Worm (Caenorhabditis elegans) whole organism, L4 larva: ENCODE results near the gene myo-2.

Experiments
- F26F4.8 ChIP-seq: fragments of 200-800 bp; sonication (Bioruptor generic); conservative IDR thresholded peaks from 2 replicates; pipeline ENCODE4 v1.3.6; 2022; ENCODE audit warnings: missing genetic modification characterization, missing compliant biosample characterization
- F44E2.7 ChIP-seq: fragments of 200-800 bp; sonication (Bioruptor generic); IDR thresholded peaks from 2 replicates; pipeline ENCODE4 v2.1.2; 2022; ENCODE audit warnings: missing genetic modification characterization, missing compliant biosample characterization
- R02D3.7 ChIP-seq: fragments of 150-350 bp; sonication (generic microtip); optimal IDR thresholded peaks from 3 replicates; lab custom pipeline; 2014; ENCODE audit warnings: missing biosample characterization, missing genetic modification characterization
- T20F7.1 ChIP-seq: fragments of 200-800 bp; sonication (Bioruptor generic); optimal IDR thresholded peaks from 2 replicates; lab custom pipeline; 2018; ENCODE audit warnings: mild to moderate bottlenecking, missing genetic modification characterization, missing compliant biosample characterization
- Y105C5A.15 ChIP-seq: fragments of 200-800 bp; sonication (Bioruptor generic); IDR thresholded peaks from 2 replicates; pipeline ENCODE4 v1.3.6; 2022; ENCODE audit warnings: missing genetic modification characterization, missing compliant biosample characterization
- Y48G9A.11 ChIP-seq: fragments of 200-800 bp; sonication (Bioruptor generic); IDR thresholded peaks from 2 replicates; pipeline ENCODE4 v1.3.6; 2022; ENCODE audit warnings: missing genetic modification reagents, missing genetic modification characterization, missing compliant biosample characterization
- Y75B8A.6 ChIP-seq: fragments of 200-800 bp; sonication (Bioruptor generic); IDR thresholded peaks from 2 replicates; pipeline ENCODE4 v1.3.6; 2022; ENCODE audit warnings: missing genetic modification reagents, missing genetic modification characterization, missing compliant biosample characterization
- ZK337.2 ChIP-seq: fragments of 200-800 bp; sonication (Bioruptor generic); IDR thresholded peaks from 2 replicates; pipeline ENCODE4 v1.3.6; 2022; ENCODE audit warnings: missing genetic modification reagents, missing genetic modification characterization, missing compliant biosample characterization
- ZK546.5 ChIP-seq, 2 experiments: sonication (generic microtip); optimal IDR thresholded peaks; 2 replicates each; lab custom pipeline; 2017; ENCODE audit warnings: missing biosample characterization in 2 of 2, missing genetic modification characterization in 2 of 2
- aha-1 ChIP-seq: fragments of 150-350 bp; peaks from one replicate; lab custom pipeline; 2014; ENCODE audit warnings: missing biosample characterization, missing genetic modification characterization
- ama-1 ChIP-seq: fragments of 150-350 bp; optimal IDR thresholded peaks from 2 replicates; lab custom pipeline; 2014; ENCODE audit warnings: inconsistent platforms, mixed read lengths
- arid-1 ChIP-seq: fragments of 200-800 bp; sonication (Bioruptor generic); conservative IDR thresholded peaks from 2 replicates; pipeline ENCODE4 v1.3.6; 2022; ENCODE audit warnings: missing genetic modification reagents, missing genetic modification characterization, missing compliant biosample characterization
- attf-4 ChIP-seq: sonication (generic microtip); optimal IDR thresholded peaks from 3 replicates; lab custom pipeline; 2017; ENCODE audit warnings: missing biosample characterization, missing genetic modification characterization
- ceh-28 ChIP-seq: fragments of 150-350 bp; optimal IDR thresholded peaks from 2 replicates; lab custom pipeline; 2014; ENCODE audit warnings: missing biosample characterization, missing genetic modification reagents, missing genetic modification characterization
- ceh-44 ChIP-seq: fragments of 200-800 bp; sonication (Bioruptor generic); IDR thresholded peaks from 2 replicates; pipeline ENCODE4 v1.3.6; 2022; ENCODE audit warnings: missing genetic modification reagents, missing genetic modification characterization, missing compliant biosample characterization
- ces-1 ChIP-seq: fragments of 150-350 bp; sonication (generic microtip); optimal IDR thresholded peaks from 4 replicates; lab custom pipeline; 2014; ENCODE audit warnings: missing biosample characterization, missing genetic modification reagents, missing genetic modification characterization
- cey-2 ChIP-seq: sonication (generic microtip); optimal IDR thresholded peaks from 3 replicates; lab custom pipeline; 2017; ENCODE audit warnings: missing genetic modification characterization, mild to moderate bottlenecking, missing compliant biosample characterization, antibody characterized with exemption, borderline replicate concordance; ENCODE audit not compliant: insufficient read depth
- daf-19 ChIP-seq: fragments of 200-800 bp; sonication (Bioruptor generic); conservative IDR thresholded peaks from 2 replicates; pipeline ENCODE4 v1.3.6; 2022; ENCODE audit warnings: missing genetic modification characterization, missing compliant biosample characterization
- dmd-8 ChIP-seq: fragments of 200-800 bp; sonication (Bioruptor generic); IDR thresholded peaks from 2 replicates; pipeline ENCODE4 v1.3.6; 2022; ENCODE audit warnings: missing genetic modification characterization, missing compliant biosample characterization
- duxl-1 ChIP-seq: sonication (generic microtip); optimal IDR thresholded peaks from 2 replicates; lab custom pipeline; 2016; ENCODE audit warnings: mild to moderate bottlenecking, missing genetic modification characterization, moderate library complexity, missing compliant biosample characterization; ENCODE audit not compliant: poor library complexity
- fkh-10 ChIP-seq: fragments of 150-350 bp; optimal IDR thresholded peaks from 2 replicates; lab custom pipeline; 2014; ENCODE audit warnings: missing biosample characterization, missing genetic modification reagents, missing genetic modification characterization
- hif-1 ChIP-seq, 2 experiments: sonication (generic microtip); optimal IDR thresholded peaks; 2 replicates each; lab custom pipeline; 2016 to 2017; ENCODE audit warnings: missing compliant biosample characterization in 2 of 2, missing genetic modification characterization in 2 of 2, missing genetic modification reagents in 2 of 2, missing genotype in 2 of 2, mild to moderate bottlenecking in 1 of 2
- hmg-1.1 ChIP-seq: fragments of 200-800 bp; sonication (Bioruptor generic); IDR thresholded peaks from 2 replicates; pipeline ENCODE4 v1.3.6; 2022; ENCODE audit warnings: missing genetic modification reagents, missing genetic modification characterization, missing compliant biosample characterization
- jun-1 ChIP-seq: fragments of 150-350 bp; optimal IDR thresholded peaks from 2 replicates; lab custom pipeline; 2014; ENCODE audit warnings: missing biosample characterization, missing genetic modification reagents, missing genetic modification characterization
- lin-1 ChIP-seq: fragments of 200-800 bp; sonication (Bioruptor generic); IDR thresholded peaks from 2 replicates; pipeline ENCODE4 v1.3.6; 2022; ENCODE audit warnings: missing genetic modification reagents, missing genetic modification characterization, missing compliant biosample characterization
- lin-15B ChIP-seq: fragments of 150-350 bp; sonication (generic microtip); optimal IDR thresholded peaks from 3 replicates; lab custom pipeline; 2014; ENCODE audit warnings: missing biosample characterization, missing genetic modification characterization
- lin-38 ChIP-seq: fragments of 200-800 bp; sonication (Bioruptor generic); IDR thresholded peaks from 2 replicates; pipeline ENCODE4 v1.3.6; 2022; ENCODE audit warnings: missing genetic modification reagents, missing genetic modification characterization, missing compliant biosample characterization
- lin-39 ChIP-seq: fragments of 150-350 bp; optimal IDR thresholded peaks from 2 replicates; lab custom pipeline; 2014; ENCODE audit warnings: missing biosample characterization, missing genetic modification reagents, missing genetic modification characterization
- madf-5 ChIP-seq, 2 experiments: fragments of 200-800 bp; sonication (Bioruptor generic); IDR thresholded peaks; 2 replicates each; pipeline ENCODE4 v1.3.6; 2022; ENCODE audit warnings: missing compliant biosample characterization in 2 of 2, missing genetic modification characterization in 2 of 2
- mxl-3 ChIP-seq: fragments of 200-800 bp; sonication (Bioruptor generic); optimal IDR thresholded peaks from 2 replicates; lab custom pipeline; 2018; ENCODE audit warnings: mild to moderate bottlenecking, missing genetic modification characterization, missing compliant biosample characterization
- nhr-102 ChIP-seq: sonication (generic microtip); optimal IDR thresholded peaks from 2 replicates; lab custom pipeline; 2016; ENCODE audit warnings: mild to moderate bottlenecking, missing genetic modification characterization, moderate library complexity, missing compliant biosample characterization
- nhr-11 ChIP-seq: fragments of 150-350 bp; optimal IDR thresholded peaks from 2 replicates; lab custom pipeline; 2014; ENCODE audit warnings: missing biosample characterization, missing genetic modification characterization
- nhr-237 ChIP-seq: sonication (generic microtip); optimal IDR thresholded peaks from 2 replicates; lab custom pipeline; 2017; ENCODE audit warnings: missing biosample characterization, missing genetic modification characterization
- nhr-48 ChIP-seq: sonication (generic microtip); optimal IDR thresholded peaks from 2 replicates; lab custom pipeline; 2016; ENCODE audit warnings: mild to moderate bottlenecking, missing genetic modification characterization, missing compliant biosample characterization
- nhr-6 ChIP-seq: fragments of 150-350 bp; optimal IDR thresholded peaks from 2 replicates; lab custom pipeline; 2014; ENCODE audit warnings: missing biosample characterization, missing genetic modification characterization
- nhr-76 ChIP-seq: fragments of 150-350 bp; optimal IDR thresholded peaks from 2 replicates; lab custom pipeline; 2014; ENCODE audit warnings: missing biosample characterization, missing genetic modification characterization
- nhr-77 ChIP-seq: fragments of 150-350 bp; optimal IDR thresholded peaks from 2 replicates; lab custom pipeline; 2014; ENCODE audit warnings: missing biosample characterization, missing genetic modification characterization
- pqm-1 ChIP-seq: sonication (generic microtip); optimal IDR thresholded peaks from 2 replicates; lab custom pipeline; 2017; ENCODE audit warnings: missing biosample characterization, missing genetic modification characterization
- rbr-2 ChIP-seq: sonication (generic microtip); optimal IDR thresholded peaks from 2 replicates; lab custom pipeline; 2016; ENCODE audit warnings: missing genotype, missing genetic modification characterization, missing compliant biosample characterization
- sdz-12 ChIP-seq: fragments of 200-800 bp; sonication (Bioruptor generic); optimal IDR thresholded peaks from 2 replicates; lab custom pipeline; 2018; ENCODE audit warnings: mild to moderate bottlenecking, missing genetic modification characterization, missing compliant biosample characterization
- skn-1 ChIP-seq: fragments of 150-350 bp; optimal IDR thresholded peaks from 2 replicates; lab custom pipeline; 2014; ENCODE audit warnings: missing biosample characterization, missing genetic modification characterization
- snpc-1.2 ChIP-seq: fragments of 200-800 bp; sonication (Bioruptor generic); IDR thresholded peaks from 2 replicates; pipeline ENCODE4 v1.3.6; 2022; ENCODE audit warnings: missing genetic modification reagents, missing genetic modification characterization, missing compliant biosample characterization
- snpc-4 ChIP-seq: fragments of 150-350 bp; optimal IDR thresholded peaks from 2 replicates; lab custom pipeline; 2014; ENCODE audit warnings: missing biosample characterization, missing genetic modification characterization
- spr-1 ChIP-seq: sonication (generic microtip); optimal IDR thresholded peaks from 2 replicates; lab custom pipeline; 2016; ENCODE audit warnings: mild to moderate bottlenecking, missing genetic modification characterization, missing compliant biosample characterization
- tag-97 ChIP-seq: fragments of 200-800 bp; sonication (Bioruptor generic); IDR thresholded peaks from 2 replicates; pipeline ENCODE4 v1.3.6; 2022; ENCODE audit warnings: missing genetic modification characterization, missing compliant biosample characterization
- tra-1 ChIP-seq: fragments of 200-800 bp; sonication (Bioruptor generic); IDR thresholded peaks from 2 replicates; pipeline ENCODE4 v1.3.6; 2022; ENCODE audit warnings: missing genetic modification reagents, missing genetic modification characterization, missing compliant biosample characterization
- unc-39 ChIP-seq: sonication (generic microtip); optimal IDR thresholded peaks from 2 replicates; lab custom pipeline; 2017; ENCODE audit warnings: missing biosample characterization, missing genetic modification characterization
- vab-7 ChIP-seq: fragments of 200-800 bp; sonication (Bioruptor generic); IDR thresholded peaks from 2 replicates; pipeline ENCODE4 v1.3.6; 2022; ENCODE audit warnings: missing genetic modification reagents, missing genetic modification characterization, missing compliant biosample characterization
- zag-1 ChIP-seq: fragments of 150-350 bp; optimal IDR thresholded peaks from 2 replicates; lab custom pipeline; 2014; ENCODE audit warnings: missing biosample characterization, missing genetic modification characterization
- zfp-3 ChIP-seq: fragments of 200-800 bp; sonication (Bioruptor generic); conservative IDR thresholded peaks from 2 replicates; pipeline ENCODE4 v1.3.6; 2022; ENCODE audit warnings: missing genetic modification reagents, missing genetic modification characterization, missing compliant biosample characterization
- zip-11 ChIP-seq: fragments of 200-800 bp; sonication (Bioruptor generic); IDR thresholded peaks from 2 replicates; pipeline ENCODE4 v1.3.6; 2022; ENCODE audit warnings: missing genetic modification characterization, missing compliant biosample characterization
- zip-2 ChIP-seq: fragments of 150-350 bp; optimal IDR thresholded peaks from 2 replicates; lab custom pipeline; 2014; ENCODE audit warnings: missing biosample characterization, missing genetic modification characterization
- ztf-11 ChIP-seq: fragments of 150-350 bp; optimal IDR thresholded peaks from 2 replicates; lab custom pipeline; 2014; ENCODE audit warnings: missing biosample characterization, missing genetic modification characterization

The myo-2 gene

DNA sequence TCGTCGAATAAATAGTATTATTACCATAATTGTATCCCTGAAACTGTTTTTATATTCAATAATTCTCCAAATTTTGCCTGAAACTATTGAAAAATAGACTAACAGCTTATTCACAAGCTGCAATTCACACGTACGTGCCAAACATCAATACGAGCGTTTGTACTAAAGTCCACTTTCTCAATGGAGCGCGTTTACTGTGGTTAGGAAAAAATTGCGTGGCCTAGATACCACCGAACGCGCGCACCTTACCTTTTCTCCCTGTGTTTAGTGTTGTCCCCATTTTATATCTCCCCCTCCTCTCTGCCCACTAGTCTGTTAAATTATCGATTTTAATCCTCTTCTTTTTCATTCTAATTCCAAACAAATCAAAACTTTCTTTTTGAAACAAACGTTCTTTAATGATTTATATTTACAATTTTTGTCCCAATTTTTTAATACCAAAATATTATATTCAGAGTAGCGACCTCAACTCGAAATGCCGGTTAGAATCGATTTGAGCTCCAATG lies 13.5 kb upstream of the myo-2 start, which contains the start of the genes T18D3.9 and T18D3.1 (continued):
- TF ChIP-seq F26F4.8 (GFP tag; lab: Robert Waterston, UW), result no peak
- peak; percentile 23 for TF ChIP-seq rbr-2 (tag; lab: Kevin White, UChicago)
- no peak for TF ChIP-seq madf-5 (GFP tag; IDR thresholded peaks at IDR 0.05; lab: Robert Waterston, UW)
- no peak for TF ChIP-seq lin-1 (GFP tag; lab: Robert Waterston, UW)
- TF ChIP-seq T20F7.1 (GFP tag; lab: Kevin White, UChicago), result no peak
- no peak for TF ChIP-seq jun-1 (tag; lab: Kevin White, UChicago)
- TF ChIP-seq ZK546.5 (tag; optimal IDR thresholded peaks at IDR 0.05; lab: Kevin White, UChicago), result no peak
- no peak for TF ChIP-seq R02D3.7 (tag; lab: Kevin White, UChicago)
- TF ChIP-seq lin-38, result peak; percentile 89
- TF ChIP-seq tra-1 (GFP tag; lab: Robert Waterston, UW), result no peak
- peak; percentile 84 to 100 for TF ChIP-seq hif-1 (tag; optimal IDR thresholded peaks at IDR 0.05; lab: Kevin White, UChicago)
- TF ChIP-seq nhr-11, result peak; percentile 41
- TF ChIP-seq zip-2 (tag; lab: Kevin White, UChicago), result no peak
- peak; percentile 14 for TF ChIP-seq nhr-6 (tag; lab: Kevin White, UChicago)
- TF ChIP-seq snpc-4 (tag; lab: Kevin White, UChicago), result no peak
- TF ChIP-seq pqm-1 (tag; lab: Kevin White, UChicago), result no peak
- peak; percentile 17 for TF ChIP-seq ama-1 (lab: Kevin White, UChicago)
- TF ChIP-seq lin-39, result no peak
- TF ChIP-seq tag-97, result no peak
- no peak for TF ChIP-seq Y105C5A.15 (GFP tag; lab: Robert Waterston, UW)
- TF ChIP-seq ceh-44 (GFP tag; lab: Robert Waterston, UW), result no peak
- TF ChIP-seq hmg-1.1, result 0 out of 2 replicates have a peak, but pooled peaks have one; percentile 44
- peak; percentile 100 for TF ChIP-seq aha-1 (tag; lab: Kevin White, UChicago)
- peak; percentile 14 for TF ChIP-seq ceh-28 (tag; lab: Kevin White, UChicago)
- no peak for TF ChIP-seq ztf-11
- TF ChIP-seq zfp-3 (GFP tag; lab: Robert Waterston, UW), result no peak
- no peak for TF ChIP-seq zag-1 (tag; lab: Kevin White, UChicago)
- TF ChIP-seq lin-15B (tag; lab: Kevin White, UChicago), result no peak
- TF ChIP-seq arid-1 (GFP tag; lab: Robert Waterston, UW), result no peak
- TF ChIP-seq ces-1 (GFP tag; lab: Kevin White, UChicago), result no peak
- no peak for TF ChIP-seq spr-1 (tag; lab: Kevin White, UChicago)
- no peak for TF ChIP-seq skn-1 (tag; lab: Kevin White, UChicago)
- TF ChIP-seq snpc-1.2, result no peak
- TF ChIP-seq cey-2 (tag; lab: Kevin White, UChicago), result no peak
- no peak for TF ChIP-seq nhr-237 (tag; lab: Kevin White, UChicago)
- TF ChIP-seq unc-39 (tag; lab: Kevin White, UChicago), result no peak
- no peak for TF ChIP-seq zip-11 (GFP tag; lab: Robert Waterston, UW)
- TF ChIP-seq ZK337.2 (GFP tag; lab: Robert Waterston, UW), result no peak
- no peak for TF ChIP-seq Y48G9A.11 (GFP tag; lab: Robert Waterston, UW)
- no peak for TF ChIP-seq sdz-12 (GFP tag; lab: Kevin White, UChicago)
- TF ChIP-seq vab-7 (GFP tag; lab: Robert Waterston, UW), result no peak
- TF ChIP-seq daf-19 (GFP tag; lab: Robert Waterston, UW), result no peak
- TF ChIP-seq attf-4 (tag; lab: Kevin White, UChicago), result no peak
- TF ChIP-seq nhr-76 (tag; lab: Kevin White, UChicago), result no peak
- TF ChIP-seq F44E2.7 (GFP tag; lab: Robert Waterston, UW), result no peak
- no peak for TF ChIP-seq duxl-1
- no peak for TF ChIP-seq fkh-10 (GFP tag; lab: Kevin White, UChicago)
- TF ChIP-seq Y75B8A.6 (GFP tag; lab: Robert Waterston, UW), result no peak
- peak; percentile 13 for TF ChIP-seq nhr-77 (tag; lab: Kevin White, UChicago)
- peak; percentile 22 for TF ChIP-seq mxl-3 (GFP tag; lab: Kevin White, UChicago)
- no peak for TF ChIP-seq dmd-8
- TF ChIP-seq nhr-102, result no peak
- TF ChIP-seq nhr-48 (tag; lab: Kevin White, UChicago), result no peak
